Worm (Caenorhabditis elegans) whole organism, L2 larva: ENCODE results near the gene F01F1.14.
A peak's percentile ranks its signal among the peaks of the same experiment; 100 is the strongest.

Source experiments
- C34F6.9 ChIP-seq: fragments of 150-350 bp; optimal IDR thresholded peaks from 2 replicates; lab custom pipeline; 2014; ENCODE audit warnings: missing biosample characterization, missing genetic modification characterization
- F13H6.1 ChIP-seq: sonication (generic microtip); optimal IDR thresholded peaks from 2 replicates; lab custom pipeline; 2016; ENCODE audit warnings: missing genetic modification characterization, missing compliant biosample characterization
- R02D3.7 ChIP-seq: fragments of 150-350 bp; optimal IDR thresholded peaks from 2 replicates; lab custom pipeline; 2014; ENCODE audit warnings: missing biosample characterization, missing genetic modification characterization
- alr-1 ChIP-seq: fragments of 150-350 bp; optimal IDR thresholded peaks from 2 replicates; lab custom pipeline; 2014; ENCODE audit warnings: missing biosample characterization, missing genetic modification characterization
- aly-2 ChIP-seq: fragments of 150-350 bp; optimal IDR thresholded peaks from 2 replicates; lab custom pipeline; 2014; ENCODE audit warnings: missing biosample characterization, missing genetic modification characterization
- ama-1 ChIP-seq: fragments of 150-350 bp; optimal IDR thresholded peaks from 2 replicates; lab custom pipeline; 2018; ENCODE audit warnings: inconsistent platforms
- blmp-1 ChIP-seq: sonication (generic microtip); optimal IDR thresholded peaks from 2 replicates; lab custom pipeline; 2017; ENCODE audit warnings: missing genetic modification characterization, mild to moderate bottlenecking, missing compliant biosample characterization, antibody characterized with exemption, moderate library complexity; ENCODE audit not compliant: insufficient read depth
- ceh-16 ChIP-seq: fragments of 150-350 bp; optimal IDR thresholded peaks from 2 replicates; lab custom pipeline; 2014; ENCODE audit warnings: missing biosample characterization, missing genetic modification characterization
- ceh-82 ChIP-seq: fragments of 150-350 bp; optimal IDR thresholded peaks from 2 replicates; lab custom pipeline; 2014; ENCODE audit warnings: missing biosample characterization, missing genetic modification characterization
- crh-2 ChIP-seq: sonication (generic microtip); optimal IDR thresholded peaks from 2 replicates; lab custom pipeline; 2017; ENCODE audit warnings: missing biosample characterization, missing genetic modification characterization
- dmd-4 ChIP-seq: sonication (generic microtip); optimal IDR thresholded peaks from 2 replicates; lab custom pipeline; 2017; ENCODE audit warnings: missing biosample characterization, missing genetic modification characterization
- egl-27 ChIP-seq: sonication (generic microtip); optimal IDR thresholded peaks from 3 replicates; lab custom pipeline; 2017; ENCODE audit warnings: missing biosample characterization, missing genetic modification reagents, missing genetic modification characterization
- elt-1 ChIP-seq: fragments of 150-350 bp; optimal IDR thresholded peaks from 2 replicates; lab custom pipeline; 2014; ENCODE audit warnings: missing biosample characterization, missing genetic modification characterization
- elt-3 ChIP-seq: sonication (generic microtip); optimal IDR thresholded peaks from 2 replicates; lab custom pipeline; 2017; ENCODE audit warnings: missing biosample characterization, missing genetic modification characterization
- fos-1 ChIP-seq: fragments of 150-350 bp; optimal IDR thresholded peaks from 2 replicates; lab custom pipeline; 2014; ENCODE audit warnings: missing biosample characterization, missing genetic modification characterization
- gmeb-1 ChIP-seq: fragments of 150-350 bp; optimal IDR thresholded peaks from 2 replicates; lab custom pipeline; 2014; ENCODE audit warnings: missing biosample characterization, missing genetic modification characterization
- lin-11 ChIP-seq: fragments of 150-350 bp; sonication (generic microtip); optimal IDR thresholded peaks from 2 replicates; lab custom pipeline; 2014; ENCODE audit warnings: missing biosample characterization, missing genetic modification characterization, inconsistent platforms, mixed read lengths
- lin-13 ChIP-seq: fragments of 150-350 bp; optimal IDR thresholded peaks from 2 replicates; lab custom pipeline; 2014; ENCODE audit warnings: missing biosample characterization, missing genetic modification reagents, missing genetic modification characterization
- lin-39 ChIP-seq: fragments of 150-350 bp; optimal IDR thresholded peaks from 2 replicates; lab custom pipeline; 2014; ENCODE audit warnings: missing biosample characterization, missing genetic modification reagents, missing genetic modification characterization
- lsy-2 ChIP-seq, 2 experiments: fragments of 150-350 bp in 1 of 2; sonication (generic microtip) in 1 of 2; optimal IDR thresholded peaks; 2 replicates each; lab custom pipeline; 2014 to 2017; ENCODE audit warnings: missing biosample characterization in 2 of 2, missing genetic modification characterization in 2 of 2
- mab-5 ChIP-seq: fragments of 150-350 bp; optimal IDR thresholded peaks from 2 replicates; lab custom pipeline; 2014; ENCODE audit warnings: missing biosample characterization, missing genetic modification characterization
- mbf-1 ChIP-seq: sonication (generic microtip); optimal IDR thresholded peaks from 2 replicates; lab custom pipeline; 2017; ENCODE audit warnings: missing biosample characterization, missing genetic modification characterization
- mdl-1 ChIP-seq, 2 experiments: fragments of 150-350 bp in 1 of 2; sonication (generic microtip) in 1 of 2; optimal IDR thresholded peaks; 2 replicates each; lab custom pipeline; 2017; ENCODE audit warnings: missing biosample characterization in 2 of 2, missing genetic modification characterization in 2 of 2
- nhr-11 ChIP-seq: fragments of 150-350 bp; optimal IDR thresholded peaks from 2 replicates; lab custom pipeline; 2014; ENCODE audit warnings: missing biosample characterization, missing genetic modification characterization
- nhr-12 ChIP-seq: fragments of 150-350 bp; optimal IDR thresholded peaks from 2 replicates; lab custom pipeline; 2014; ENCODE audit warnings: missing biosample characterization, missing genetic modification characterization
- nhr-129 ChIP-seq: fragments of 150-350 bp; optimal IDR thresholded peaks from 2 replicates; lab custom pipeline; 2014; ENCODE audit warnings: missing biosample characterization, missing genetic modification characterization
- nhr-21 ChIP-seq: fragments of 150-350 bp; optimal IDR thresholded peaks from 2 replicates; lab custom pipeline; 2014; ENCODE audit warnings: missing biosample characterization, missing genetic modification characterization
- nhr-23 ChIP-seq: fragments of 150-350 bp; optimal IDR thresholded peaks from 2 replicates; lab custom pipeline; 2014; ENCODE audit warnings: missing biosample characterization, missing genetic modification reagents, missing genetic modification characterization
- nhr-237 ChIP-seq: fragments of 150-350 bp; optimal IDR thresholded peaks from 2 replicates; lab custom pipeline; 2014; ENCODE audit warnings: missing biosample characterization, missing genetic modification characterization
- nhr-25 ChIP-seq: fragments of 150-350 bp; sonication (generic microtip); optimal IDR thresholded peaks from 3 replicates; lab custom pipeline; 2014; ENCODE audit warnings: missing biosample characterization, missing genetic modification characterization
- nhr-6 ChIP-seq: fragments of 150-350 bp; optimal IDR thresholded peaks from 2 replicates; lab custom pipeline; 2014; ENCODE audit warnings: missing biosample characterization, missing genetic modification characterization
- peb-1 ChIP-seq: fragments of 150-350 bp; optimal IDR thresholded peaks from 2 replicates; lab custom pipeline; 2014; ENCODE audit warnings: missing biosample characterization, missing genetic modification characterization
- skn-1 ChIP-seq: sonication (generic microtip); optimal IDR thresholded peaks from 2 replicates; lab custom pipeline; 2017; ENCODE audit warnings: missing biosample characterization, missing genetic modification characterization
- sma-3 ChIP-seq: sonication (generic microtip); optimal IDR thresholded peaks from 2 replicates; lab custom pipeline; 2016; ENCODE audit warnings: missing genetic modification reagents, missing genetic modification characterization, missing compliant biosample characterization
- sma-9 ChIP-seq, 2 experiments: fragments of 150-350 bp in 1 of 2; sonication (generic microtip) in 1 of 2; optimal IDR thresholded peaks; 2 replicates each; lab custom pipeline; 2014 to 2016; ENCODE audit warnings: missing genetic modification characterization in 2 of 2, mild to moderate bottlenecking in 1 of 2, missing biosample characterization in 1 of 2, missing compliant biosample characterization in 1 of 2, missing genetic modification reagents in 1 of 2, moderate library complexity in 1 of 2
- snpc-4 ChIP-seq: fragments of 150-350 bp; optimal IDR thresholded peaks from 2 replicates; lab custom pipeline; 2014; ENCODE audit warnings: missing biosample characterization, missing genetic modification characterization
- unc-39 ChIP-seq: fragments of 150-350 bp; optimal IDR thresholded peaks from 2 replicates; lab custom pipeline; 2014; ENCODE audit warnings: missing biosample characterization, missing genetic modification characterization
- unc-55 ChIP-seq: fragments of 150-350 bp; sonication (generic microtip); optimal IDR thresholded peaks from 3 replicates; lab custom pipeline; 2014; ENCODE audit warnings: missing biosample characterization, missing genetic modification reagents, missing genetic modification characterization
- unc-62 ChIP-seq: fragments of 150-350 bp; optimal IDR thresholded peaks from 2 replicates; lab custom pipeline; 2014; ENCODE audit warnings: missing biosample characterization, missing genetic modification reagents, missing genetic modification characterization
- zag-1 ChIP-seq: fragments of 150-350 bp; optimal IDR thresholded peaks from 2 replicates; lab custom pipeline; 2014; ENCODE audit warnings: missing biosample characterization, missing genetic modification characterization
- ztf-11 ChIP-seq: sonication (generic microtip); optimal IDR thresholded peaks from 2 replicates; lab custom pipeline; 2017; ENCODE audit warnings: missing biosample characterization, missing genetic modification characterization
- ztf-4 ChIP-seq: fragments of 150-350 bp; optimal IDR thresholded peaks from 2 replicates; lab custom pipeline; 2014; ENCODE audit warnings: missing biosample characterization, missing genetic modification characterization

Gene F01F1.14

DNA sequence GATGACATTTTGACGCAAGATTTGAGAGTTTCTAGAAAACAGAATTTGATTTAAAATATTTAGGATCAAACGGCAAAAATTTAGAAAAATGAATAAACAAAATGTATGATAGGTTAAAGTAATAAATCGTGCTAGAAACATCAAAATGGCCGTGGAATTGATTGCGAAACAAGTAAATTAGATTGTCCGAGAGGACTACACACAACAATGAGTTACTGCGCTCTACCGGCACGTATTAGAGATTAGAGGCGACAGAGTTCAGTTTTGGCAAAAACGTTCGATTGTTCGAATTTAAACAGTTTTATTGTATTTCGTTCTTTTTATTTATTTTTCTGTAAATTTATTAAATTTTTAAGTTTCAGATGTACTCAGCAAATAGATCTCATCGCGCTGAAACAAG is 43.0 kb upstream of the F01F1.14 start, which contains the start of the genes dnc-2 and bcl-7 (continued):
- TF ChIP-seq nhr-12 (tag; lab: Kevin White, UChicago): no peak
- TF ChIP-seq snpc-4: peak; percentile 32
- TF ChIP-seq egl-27 (tag; lab: Kevin White, UChicago): no peak
- TF ChIP-seq nhr-6 (tag; lab: Kevin White, UChicago): no peak
- TF ChIP-seq ceh-82 (tag; lab: Kevin White, UChicago): no peak
- no peak for TF ChIP-seq unc-39
- no peak for TF ChIP-seq mdl-1 (tag; optimal IDR thresholded peaks at IDR 0.05; lab: Kevin White, UChicago)
- TF ChIP-seq F13H6.1 (tag; lab: Kevin White, UChicago): peak; percentile 26
- TF ChIP-seq unc-55 (GFP tag; lab: Kevin White, UChicago): peak; percentile 84
- no peak for TF ChIP-seq skn-1 (tag; lab: Kevin White, UChicago)

DNA sequence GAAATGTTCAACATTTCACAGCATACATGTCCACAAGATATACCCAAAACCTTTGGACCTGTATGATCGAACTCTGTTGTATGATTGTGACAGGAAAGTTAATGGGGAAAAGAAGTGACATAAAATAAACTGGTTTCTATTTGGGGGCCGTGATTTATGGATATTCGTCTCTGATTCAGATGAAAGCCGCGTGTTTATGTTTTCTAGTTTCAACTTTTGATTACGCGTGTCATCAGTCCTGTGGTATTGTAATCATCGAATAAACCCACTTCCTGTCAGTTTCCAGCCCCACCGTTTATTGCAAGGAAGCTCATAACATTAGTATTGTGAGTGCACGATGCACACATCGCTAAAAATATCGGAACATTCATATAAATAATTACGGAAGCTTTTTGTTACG is 39.5 kb upstream of the F01F1.14 start:
- TF ChIP-seq sma-3 (GFP tag; lab: Kevin White, UChicago) (peak; percentile 59), gmeb-1 (tag; lab: Kevin White, UChicago) (peak; percentile 25), egl-27 (tag; lab: Kevin White, UChicago) (peak; percentile 6), nhr-237 (tag; lab: Kevin White, UChicago) (no peak), nhr-25 (peak; percentile 83), fos-1 (tag; lab: Kevin White, UChicago) (no peak), nhr-21 (peak; percentile 49), blmp-1 (tag; lab: Kevin White, UChicago) (peak; percentile 33), sma-9 (GFP tag; optimal IDR thresholded peaks at IDR 0.05; lab: Kevin White, UChicago) (peak; percentile 73), sma-9 (tag; optimal IDR thresholded peaks at IDR 0.05; lab: Kevin White, UChicago) (no peak), mdl-1 (tag; optimal IDR thresholded peaks at IDR 0.05; lab: Kevin White, UChicago) (no peak), C34F6.9 (no peak), alr-1 (no peak), nhr-129 (tag; lab: Kevin White, UChicago) (peak; percentile 3), crh-2 (tag; lab: Kevin White, UChicago) (peak; percentile 25)

DNA sequence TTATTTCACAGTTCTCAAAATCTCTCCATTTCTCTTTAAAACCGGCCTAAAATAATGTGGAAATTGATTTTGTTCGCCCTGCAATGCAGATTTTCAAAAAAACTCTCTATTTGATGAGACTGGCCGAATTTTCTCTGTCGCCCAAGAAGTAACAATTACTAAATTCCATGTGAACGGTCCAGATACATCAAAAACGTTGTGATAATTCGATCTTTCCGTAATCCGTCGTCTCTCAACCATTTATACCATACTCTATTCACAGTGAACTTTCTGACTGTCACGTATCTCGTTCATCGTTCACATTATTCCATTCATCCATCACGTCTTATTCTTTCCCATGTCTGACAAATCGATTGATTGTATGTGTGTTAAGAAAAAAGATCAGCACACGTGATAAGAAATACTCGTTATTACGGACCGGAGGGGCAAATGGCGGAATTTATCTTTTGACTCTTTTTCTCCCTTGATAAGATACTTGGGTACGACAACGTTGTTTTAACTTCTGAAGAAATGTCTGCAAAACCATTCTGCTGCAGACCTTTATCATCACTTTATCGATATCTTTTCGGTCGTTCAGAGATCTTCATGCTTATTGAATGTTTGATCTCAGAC is 38.5 kb upstream of the F01F1.14 start:
- peak in 1 of 2 experiments; percentile 33 for TF ChIP-seq lsy-2 (tag; optimal IDR thresholded peaks at IDR 0.05; lab: Kevin White, UChicago)
- no peak for TF ChIP-seq ztf-4
- TF ChIP-seq R02D3.7 (tag; lab: Kevin White, UChicago): no peak
- TF ChIP-seq nhr-23 (tag; lab: Kevin White, UChicago): no peak
- TF ChIP-seq fos-1 (tag; lab: Kevin White, UChicago): peak; percentile 25
- no peak for TF ChIP-seq elt-3 (tag; lab: Kevin White, UChicago)
- TF ChIP-seq blmp-1 (tag; lab: Kevin White, UChicago): peak; percentile 66
- no peak for TF ChIP-seq snpc-4
- no peak for TF ChIP-seq lin-11 (tag; lab: Kevin White, UChicago)
- TF ChIP-seq mdl-1 (tag; optimal IDR thresholded peaks at IDR 0.05; lab: Kevin White, UChicago): peak in 1 of 2 experiments; percentile 45
- peak; percentile 92 for TF ChIP-seq nhr-21
- TF ChIP-seq crh-2 (tag; lab: Kevin White, UChicago): peak; percentile 38
- TF ChIP-seq egl-27 (tag; lab: Kevin White, UChicago): no peak
- TF ChIP-seq ztf-11: no peak
- TF ChIP-seq C34F6.9: no peak
- no peak for TF ChIP-seq nhr-12 (tag; lab: Kevin White, UChicago)
- no peak for TF ChIP-seq mbf-1 (tag; lab: Kevin White, UChicago)
- peak; percentile 41 for TF ChIP-seq gmeb-1 (tag; lab: Kevin White, UChicago)
- TF ChIP-seq sma-3 (GFP tag; lab: Kevin White, UChicago): peak; percentile 72
- no peak for TF ChIP-seq aly-2 (tag; lab: Kevin White, UChicago)
- TF ChIP-seq ama-1 (lab: Kevin White, UChicago): no peak
- no peak for TF ChIP-seq elt-1 (tag; lab: Kevin White, UChicago)
- peak; percentile 71 for TF ChIP-seq nhr-25
- TF ChIP-seq nhr-129 (tag; lab: Kevin White, UChicago): peak; percentile 21
- peak; percentile 84 for TF ChIP-seq sma-9 (GFP tag; optimal IDR thresholded peaks at IDR 0.05; lab: Kevin White, UChicago)
- TF ChIP-seq sma-9 (tag; optimal IDR thresholded peaks at IDR 0.05; lab: Kevin White, UChicago): no peak

DNA sequence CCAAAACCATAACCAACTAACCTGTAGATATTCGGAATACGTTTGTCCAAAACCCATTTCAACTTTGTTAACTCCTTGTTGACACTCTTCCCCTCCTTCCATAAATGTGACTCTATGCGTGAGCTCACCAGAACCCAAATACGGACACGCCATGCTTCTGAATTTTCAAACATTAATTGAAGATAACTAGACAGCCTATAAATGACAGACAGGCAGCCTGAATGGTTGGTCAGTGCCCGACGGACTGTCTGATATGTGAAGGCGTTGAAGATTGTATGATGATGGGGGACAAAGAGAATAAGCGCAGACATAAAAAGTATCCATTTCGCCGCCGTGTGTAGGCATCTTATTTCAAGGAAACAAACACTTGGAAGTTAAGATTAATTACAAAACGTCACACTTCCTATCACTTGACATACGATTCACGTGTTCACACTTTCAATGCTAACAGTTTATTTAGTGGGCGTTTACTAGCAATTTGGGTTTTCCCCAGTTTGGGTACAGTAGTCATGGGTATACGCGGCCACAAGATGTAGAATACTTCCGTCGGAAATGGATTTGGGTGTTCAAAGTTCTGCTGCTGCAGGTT is 37.2 kb upstream of the F01F1.14 start, which contains the start of the genes tdo-2 and C28H8.2:
TSS of gene tdo-2 (minus strand) at position 157 of the 589 bp plus-strand sequence.
TSS of gene C28H8.2 (plus strand) at position 524 of the 589 bp plus-strand sequence.
- no peak for TF ChIP-seq snpc-4
- TF ChIP-seq gmeb-1 (tag; lab: Kevin White, UChicago): peak; percentile 55
- TF ChIP-seq elt-1 (tag; lab: Kevin White, UChicago): no peak
- no peak for TF ChIP-seq R02D3.7 (tag; lab: Kevin White, UChicago)
- TF ChIP-seq mab-5: peak; percentile 20
- TF ChIP-seq nhr-23 (tag; lab: Kevin White, UChicago): no peak
- no peak for TF ChIP-seq ztf-11
- TF ChIP-seq lsy-2 (tag; optimal IDR thresholded peaks at IDR 0.05; lab: Kevin White, UChicago): peak in 1 of 2 experiments; percentile 55
- no peak for TF ChIP-seq lin-39 (tag; lab: Kevin White, UChicago)
- no peak for TF ChIP-seq nhr-11
- no peak for TF ChIP-seq aly-2 (tag; lab: Kevin White, UChicago)
- no peak for TF ChIP-seq elt-3 (tag; lab: Kevin White, UChicago)
- no peak for TF ChIP-seq unc-62 (GFP tag; lab: Kevin White, UChicago)
- TF ChIP-seq ceh-16 (tag; lab: Kevin White, UChicago): no peak
- TF ChIP-seq nhr-6 (tag; lab: Kevin White, UChicago): peak; percentile 37
- TF ChIP-seq sma-3 (GFP tag; lab: Kevin White, UChicago): peak; percentile 92
- no peak for TF ChIP-seq lin-13 (GFP tag; lab: Kevin White, UChicago)
- no peak for TF ChIP-seq zag-1
- TF ChIP-seq nhr-12 (tag; lab: Kevin White, UChicago): no peak
- no peak for TF ChIP-seq peb-1 (tag; lab: Kevin White, UChicago)
- TF ChIP-seq ceh-82 (tag; lab: Kevin White, UChicago): no peak
- TF ChIP-seq nhr-25: peak; percentile 94
- TF ChIP-seq egl-27 (tag; lab: Kevin White, UChicago): peak; percentile 69
- no peak for TF ChIP-seq dmd-4
